Fruit fly (Drosophila melanogaster) whole organism, embryonic: ENCODE measurements around the gene CG14636.

Source experiments
- Awh ChIP-seq: fragments of 200-800 bp; sonication (Bioruptor generic); IDR thresholded peaks from 2 replicates; pipeline ENCODE4, ENCODE4 v1.3.6; 2022; ENCODE audit warnings: missing biosample characterization, missing genetic modification characterization
- CG10209 ChIP-seq: fragments of 200-800 bp; sonication (Bioruptor generic); optimal IDR thresholded peaks from 3 replicates; lab custom pipeline; 2017; ENCODE audit warnings: missing biosample characterization, mild to moderate bottlenecking, missing genetic modification characterization, missing genetic modification reagents
- CG11723 ChIP-seq: fragments of 200-800 bp; sonication (Bioruptor generic); optimal IDR thresholded peaks from 2 replicates; lab custom pipeline; 2017; ENCODE audit warnings: missing biosample characterization, mild to moderate bottlenecking, missing genetic modification characterization
- CG12299 ChIP-seq: fragments of 200-800 bp; sonication (Bioruptor generic); optimal IDR thresholded peaks from 2 replicates; lab custom pipeline; 2018; ENCODE audit warnings: missing biosample characterization, mild to moderate bottlenecking, missing genetic modification characterization
- CG12659 ChIP-seq: fragments of 200-800 bp; sonication (Bioruptor generic); optimal IDR thresholded peaks from 3 replicates; lab custom pipeline; 2017; ENCODE audit warnings: mild to moderate bottlenecking, missing biosample characterization, missing genetic modification reagents, missing genetic modification characterization
- CG1529 ChIP-seq: fragments of 200-800 bp; sonication (Bioruptor generic); optimal IDR thresholded peaks from 3 replicates; lab custom pipeline; 2018; ENCODE audit warnings: missing biosample characterization, missing genetic modification characterization
- CG1647 ChIP-seq: fragments of 200-800 bp; sonication (Bioruptor generic); optimal IDR thresholded peaks from 3 replicates; lab custom pipeline; 2016; ENCODE audit warnings: missing biosample characterization, missing genetic modification characterization
- CG1832 ChIP-seq: fragments of 200-800 bp; sonication (Bioruptor generic); optimal IDR thresholded peaks from 2 replicates; lab custom pipeline; 2017; ENCODE audit warnings: missing biosample characterization, mild to moderate bottlenecking, missing genetic modification characterization, inconsistent platforms
- CG18476 ChIP-seq: fragments of 200-800 bp; sonication (Bioruptor generic); optimal IDR thresholded peaks from 2 replicates; lab custom pipeline; 2016; ENCODE audit warnings: missing biosample characterization, mild to moderate bottlenecking, missing genetic modification characterization
- CG3407 ChIP-seq: fragments of 200-800 bp; sonication (Bioruptor generic); optimal IDR thresholded peaks from 2 replicates; lab custom pipeline; 2018; ENCODE audit warnings: missing biosample characterization, mild to moderate bottlenecking, missing genetic modification characterization
- CG5953 ChIP-seq: fragments of 200-800 bp; sonication (Bioruptor generic); IDR thresholded peaks from 2 replicates; pipeline ENCODE4 v1.3.6; 2022; ENCODE audit warnings: missing biosample characterization, missing genetic modification characterization
- CG6791 ChIP-seq: fragments of 200-800 bp; sonication (Bioruptor generic); IDR thresholded peaks from 3 replicates; pipeline ENCODE4 v1.3.6; 2022; ENCODE audit warnings: missing biosample characterization, missing genetic modification characterization; ENCODE audit not compliant: partially characterized antibody
- CG7372 ChIP-seq: fragments of 200-800 bp; sonication (Bioruptor generic); IDR thresholded peaks from 2 replicates; pipeline ENCODE4 v1.3.6; 2022; ENCODE audit warnings: missing biosample characterization, missing genetic modification characterization
- CG8290 ChIP-seq, 3 experiments: fragments of 200-800 bp; sonication (Bioruptor generic); optimal IDR thresholded peaks; 2 replicates each; lab custom pipeline; 2016 to 2019; ENCODE audit warnings: missing biosample characterization in 3 of 3, missing genetic modification characterization in 3 of 3, mild to moderate bottlenecking in 2 of 3, moderate library complexity in 1 of 3
- CG8924 ChIP-seq: fragments of 200-800 bp; optimal IDR thresholded peaks from 3 replicates; lab custom pipeline; 2019; ENCODE audit warnings: missing biosample characterization, mild to moderate bottlenecking, missing genetic modification characterization, moderate library complexity
- CG9437 ChIP-seq: fragments of 200-800 bp; sonication (Bioruptor generic); optimal IDR thresholded peaks from 2 replicates; lab custom pipeline; 2018; ENCODE audit warnings: missing biosample characterization, mild to moderate bottlenecking, missing genetic modification characterization
- CG9727 ChIP-seq: fragments of 200-800 bp; sonication (Bioruptor generic); optimal IDR thresholded peaks from 3 replicates; lab custom pipeline; 2017; ENCODE audit warnings: missing biosample characterization, mild to moderate bottlenecking, missing genetic modification characterization
- CkIIα-i1 ChIP-seq: fragments of 200-800 bp; sonication (Bioruptor generic); IDR thresholded peaks from 2 replicates; pipeline ENCODE4 v1.3.6; 2022; ENCODE audit warnings: missing biosample characterization, missing genetic modification characterization
- CoRest ChIP-seq: fragments of 200-800 bp; sonication (Bioruptor generic); optimal IDR thresholded peaks from 3 replicates; lab custom pipeline; 2018; ENCODE audit warnings: missing biosample characterization, mild to moderate bottlenecking, missing genetic modification characterization, moderate library complexity
- D ChIP-seq, 2 experiments: fragments of 200-800 bp in 1 of 2; fragments of >200 bp in 1 of 2; sonication (Bioruptor generic) in 1 of 2; optimal IDR thresholded peaks; 2 replicates in 1 of 2; 3 replicates in 1 of 2; lab custom pipeline; 2017; ENCODE audit warnings: mild to moderate bottlenecking in 1 of 2, missing biosample characterization in 1 of 2, missing genetic modification characterization in 1 of 2, missing genetic modification reagents in 1 of 2
- Deaf1 ChIP-seq: fragments of 200-800 bp; optimal IDR thresholded peaks from 3 replicates; lab custom pipeline; 2019; ENCODE audit warnings: missing biosample characterization, mild to moderate bottlenecking, missing genetic modification characterization, moderate library complexity
- Dfd ChIP-seq, 2 experiments: fragments of >200 bp; optimal IDR thresholded peaks; 2 replicates each; lab custom pipeline; 2017; ENCODE audit warnings: missing biosample characterization in 2 of 2, missing genetic modification characterization in 2 of 2
- Gsc ChIP-seq: fragments of 200-800 bp; sonication (Bioruptor generic); IDR thresholded peaks from 2 replicates; pipeline ENCODE4 v1.3.6; 2022; ENCODE audit warnings: missing biosample characterization, missing genetic modification characterization
- Hr3 ChIP-seq: fragments of 200-800 bp; sonication (Bioruptor generic); optimal IDR thresholded peaks from 3 replicates; lab custom pipeline; 2016; ENCODE audit warnings: missing biosample characterization, missing genetic modification characterization
- Lim3 ChIP-seq: fragments of 200-800 bp; sonication (Bioruptor generic); IDR thresholded peaks from 2 replicates; pipeline ENCODE4 v1.3.6; 2022; ENCODE audit warnings: missing biosample characterization, missing genetic modification characterization
- Ravus ChIP-seq: fragments of 200-800 bp; sonication (Bioruptor generic); IDR thresholded peaks from 2 replicates; pipeline ENCODE4 v1.3.6; 2022; ENCODE audit warnings: missing biosample characterization, missing genetic modification characterization
- Sry-δ ChIP-seq: fragments of 200-800 bp; sonication (Bioruptor generic); optimal IDR thresholded peaks from 2 replicates; lab custom pipeline; 2016; ENCODE audit warnings: missing biosample characterization, missing genetic modification characterization
- Xbp1 ChIP-seq: fragments of 200-800 bp; sonication (Bioruptor generic); optimal IDR thresholded peaks from 3 replicates; lab custom pipeline; 2016; ENCODE audit warnings: missing biosample characterization, mild to moderate bottlenecking, missing genetic modification characterization
- amos ChIP-seq: fragments of 200-800 bp; sonication (Bioruptor generic); IDR thresholded peaks from 2 replicates; pipeline ENCODE4 v1.3.6; 2022; ENCODE audit warnings: missing biosample characterization, missing genetic modification characterization; ENCODE audit not compliant: partially characterized antibody
- ato ChIP-seq: fragments of 200-800 bp; sonication (Bioruptor generic); IDR thresholded peaks from 2 replicates; pipeline ENCODE4 v1.3.6; 2022; ENCODE audit warnings: missing biosample characterization, missing genetic modification characterization; ENCODE audit not compliant: partially characterized antibody
- bsh ChIP-seq, 2 experiments: fragments of 200-800 bp; sonication (Bioruptor generic); optimal IDR thresholded peaks; 2 replicates each; lab custom pipeline; 2017 to 2018; ENCODE audit warnings: mild to moderate bottlenecking in 2 of 2, missing biosample characterization in 2 of 2, missing genetic modification characterization in 2 of 2, moderate library complexity in 1 of 2
- crp ChIP-seq, 2 experiments: fragments of 200-800 bp; sonication (Bioruptor generic); optimal IDR thresholded peaks; 2 replicates in 1 of 2; 3 replicates in 1 of 2; lab custom pipeline; 2017; ENCODE audit warnings: missing biosample characterization in 2 of 2, missing genetic modification characterization in 2 of 2, mild to moderate bottlenecking in 1 of 2, moderate library complexity in 1 of 2
- fd96Cb ChIP-seq: fragments of 200-800 bp; sonication (Bioruptor generic); optimal IDR thresholded peaks from 2 replicates; lab custom pipeline; 2018; ENCODE audit warnings: missing biosample characterization, mild to moderate bottlenecking, missing genetic modification characterization, moderate library complexity
- gem ChIP-seq: fragments of 200-800 bp; sonication (Bioruptor generic); optimal IDR thresholded peaks from 2 replicates; lab custom pipeline; 2019; ENCODE audit warnings: missing biosample characterization, mild to moderate bottlenecking, missing genetic modification characterization, moderate library complexity
- gsb-n ChIP-seq: fragments of 200-800 bp; sonication (Bioruptor generic); optimal IDR thresholded peaks from 3 replicates; lab custom pipeline; 2018; ENCODE audit warnings: missing biosample characterization, mild to moderate bottlenecking, missing genetic modification characterization
- inv ChIP-seq: fragments of 200-800 bp; sonication (Bioruptor generic); IDR thresholded peaks from 2 replicates; pipeline ENCODE4 v1.3.6; 2022; ENCODE audit warnings: missing biosample characterization, missing genetic modification characterization; ENCODE audit not compliant: partially characterized antibody
- ken ChIP-seq: fragments of 200-800 bp; sonication (Bioruptor generic); IDR thresholded peaks from 3 replicates; pipeline ENCODE4 v1.3.6; 2022; ENCODE audit warnings: missing biosample characterization, missing genetic modification characterization
- knrl ChIP-seq: fragments of 200-800 bp; sonication (Bioruptor generic); IDR thresholded peaks from 3 replicates; pipeline ENCODE4 v1.3.6; 2022; ENCODE audit warnings: missing biosample characterization, missing genetic modification characterization; ENCODE audit not compliant: partially characterized antibody
- nau ChIP-seq: fragments of 200-800 bp; sonication (Bioruptor generic); optimal IDR thresholded peaks from 3 replicates; lab custom pipeline; 2017; ENCODE audit warnings: missing biosample characterization, mild to moderate bottlenecking, missing genetic modification characterization, missing genetic modification reagents
- nerfin-1 ChIP-seq: fragments of 200-800 bp; sonication (Bioruptor generic); optimal IDR thresholded peaks from 3 replicates; lab custom pipeline; 2019; ENCODE audit warnings: missing biosample characterization, mild to moderate bottlenecking, missing genetic modification characterization, moderate library complexity
- pb ChIP-seq: fragments of 200-800 bp; sonication (Bioruptor generic); optimal IDR thresholded peaks from 3 replicates; lab custom pipeline; 2016; ENCODE audit warnings: missing biosample characterization, missing genetic modification characterization
- run ChIP-seq: fragments of 200-800 bp; sonication (Bioruptor generic); optimal IDR thresholded peaks from 3 replicates; lab custom pipeline; 2018; ENCODE audit warnings: missing biosample characterization, mild to moderate bottlenecking, missing genetic modification characterization
- sc ChIP-seq, 3 experiments: fragments of >200 bp in 2 of 3; fragments of 200-800 bp in 1 of 3; sonication (Bioruptor generic) in 1 of 3; optimal IDR thresholded peaks; 2 replicates in 2 of 3; 3 replicates in 1 of 3; lab custom pipeline; 2017; ENCODE audit warnings: mild to moderate bottlenecking in 1 of 3, missing biosample characterization in 1 of 3, missing genetic modification characterization in 1 of 3, missing genetic modification reagents in 1 of 3
- sim ChIP-seq: fragments of 200-800 bp; sonication (Bioruptor generic); IDR thresholded peaks from 2 replicates; pipeline ENCODE4 v1.3.6; 2022; ENCODE audit warnings: missing biosample characterization, missing genetic modification characterization
- stwl ChIP-seq: fragments of 200-800 bp; sonication (Bioruptor generic); optimal IDR thresholded peaks from 3 replicates; lab custom pipeline; 2018; ENCODE audit warnings: missing biosample characterization, mild to moderate bottlenecking, missing genetic modification characterization, moderate library complexity
- z ChIP-seq: fragments of 200-800 bp; sonication (Bioruptor generic); IDR thresholded peaks from 3 replicates; pipeline ENCODE4 v1.3.6; 2022; ENCODE audit warnings: missing biosample characterization, missing genetic modification characterization

The CG14636 gene

DNA sequence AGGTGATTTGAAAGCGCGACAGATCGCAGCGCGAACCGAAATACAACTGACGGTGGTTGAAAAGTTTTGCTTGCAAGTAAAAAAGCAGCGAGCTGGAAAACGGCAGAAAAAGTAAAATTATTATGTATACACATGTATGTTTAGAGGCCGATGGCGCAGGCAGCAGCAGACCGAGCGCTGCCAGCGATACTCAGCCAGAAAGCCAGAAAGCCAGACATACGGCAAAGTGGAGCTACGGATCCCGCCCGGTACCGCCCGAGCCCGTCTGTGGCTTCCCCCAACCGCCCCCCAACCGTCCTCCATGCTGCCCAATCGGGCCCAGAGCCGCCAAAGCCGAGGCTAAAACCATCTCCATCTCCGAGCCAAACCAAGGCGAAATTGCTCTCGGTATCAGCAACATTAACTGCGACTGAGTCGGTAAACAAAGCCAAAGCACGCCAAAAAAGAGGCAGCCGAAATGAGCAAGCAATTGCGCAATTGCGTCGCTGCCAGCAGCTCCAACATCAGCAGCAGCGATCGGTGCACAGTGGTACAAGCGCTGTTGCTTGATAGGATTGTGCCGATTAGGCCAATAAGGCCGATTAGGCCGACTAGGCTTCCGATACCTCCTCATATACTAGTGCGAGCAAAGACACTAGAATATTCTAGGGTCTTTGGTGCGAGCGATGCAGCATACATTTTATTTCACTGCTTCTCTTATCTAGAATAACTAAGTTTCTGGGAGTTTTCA is at the start of gene CG14636 (continued):
- TF ChIP-seq D (optimal IDR thresholded peaks at IDR 0.05; lab: Kevin White, UChicago) (no peak), D (GFP tag; optimal IDR thresholded peaks at IDR 0.05; lab: Kevin White, UChicago) (no peak), nerfin-1 (peak; percentile 21), Lim3 (GFP tag; lab: Robert Waterston, UW) (no peak), CG12299 (tag; lab: Kevin White, UChicago) (no peak), CG9727 (GFP tag; lab: Kevin White, UChicago) (peak; percentile 39), CkIIα-i1 (GFP tag; lab: Robert Waterston, UW) (0 out of 2 replicates have a peak, but pooled peaks have one; percentile 37), run (tag; lab: Kevin White, UChicago) (peak; percentile 34), gsb-n (tag; lab: Kevin White, UChicago) (no peak), fd96Cb (tag; lab: Kevin White, UChicago) (peak; percentile 40), CG7372 (GFP tag; lab: Robert Waterston, UW) (peak; percentile 77), CG18476 (GFP tag; lab: Kevin White, UChicago) (no peak), amos (GFP tag; lab: Robert Waterston, UW) (no peak), Awh (GFP tag; lab: Robert Waterston, UW) (peak; percentile 68), CG8924 (tag; lab: Kevin White, UChicago) (peak; percentile 58), CG8290 (GFP tag; optimal IDR thresholded peaks at IDR 0.05; lab: Kevin White, UChicago) (no peak), CG8290 (tag; optimal IDR thresholded peaks at IDR 0.05; lab: Kevin White, UChicago) (peak in 1 of 2 experiments; percentile 62), Sry-δ (GFP tag; lab: Kevin White, UChicago) (peak; percentile 24), Ravus (GFP tag; lab: Robert Waterston, UW) (0 out of 2 replicates have a peak, but pooled peaks have one; percentile 7), CG10209 (GFP tag; lab: Kevin White, UChicago) (peak; percentile 67), CG11723 (GFP tag; lab: Kevin White, UChicago) (peak; percentile 46), bsh (GFP tag; optimal IDR thresholded peaks at IDR 0.05; lab: Kevin White, UChicago) (peak in 1 of 2 experiments; percentile 26), Xbp1 (GFP tag; lab: Kevin White, UChicago) (peak; percentile 66), pb (GFP tag; lab: Kevin White, UChicago) (peak; percentile 69), CG6791 (no peak), Gsc (GFP tag; lab: Robert Waterston, UW) (peak; percentile 12; the same call in 1 of the 2 replicates), CG12659 (peak; percentile 76), CoRest (tag; lab: Kevin White, UChicago) (peak; percentile 70), CG9437 (GFP tag; lab: Kevin White, UChicago) (peak; percentile 31), Hr3 (GFP tag; lab: Kevin White, UChicago) (peak; percentile 42), sc (optimal IDR thresholded peaks at IDR 0.05; lab: Kevin White, UChicago) (no peak), sc (GFP tag; optimal IDR thresholded peaks at IDR 0.05; lab: Kevin White, UChicago) (no peak), sim (GFP tag; lab: Robert Waterston, UW) (peak; percentile 42; the same call in 1 of the 2 replicates), Dfd (GFP tag; optimal IDR thresholded peaks at IDR 0.05; lab: Kevin White, UChicago) (no peak), CG1529 (GFP tag; lab: Kevin White, UChicago) (peak; percentile 21), CG5953 (peak; percentile 67; the same call in 1 of the 2 replicates), ken (no peak), knrl (peak; percentile 41; the same call in 2 of the 3 replicates), inv (GFP tag; lab: Robert Waterston, UW) (no peak; the same call in 1 of the 2 replicates), gem (tag; lab: Kevin White, UChicago) (peak; percentile 76), CG1832 (GFP tag; lab: Kevin White, UChicago) (no peak), stwl (tag; lab: Kevin White, UChicago) (no peak), Deaf1 (peak; percentile 57), CG1647 (GFP tag; lab: Kevin White, UChicago) (peak; percentile 33), ato (peak; percentile 30; the same call in 1 of the 2 replicates), crp (GFP tag; optimal IDR thresholded peaks at IDR 0.05; lab: Kevin White, UChicago) (no peak), z (GFP tag; lab: Robert Waterston, UW) (0 out of 3 replicates have a peak, but pooled peaks have one; percentile 45), CG3407 (peak; percentile 2), nau (peak; percentile 74)
